Fruit fly (Drosophila melanogaster) whole organism, pupa: Measurements from ENCODE around the gene TotF.

Source experiments
- CG15710 ChIP-seq: fragments of 200-800 bp; sonication (Bioruptor generic); optimal IDR thresholded peaks from 2 replicates; lab custom pipeline; 2018; ENCODE audit warnings: missing biosample characterization, mild to moderate bottlenecking, missing genetic modification characterization, moderate library complexity
- CG17806 ChIP-seq: fragments of 200-800 bp; sonication (Bioruptor generic); optimal IDR thresholded peaks from 2 replicates; lab custom pipeline; 2018; ENCODE audit warnings: missing biosample characterization, mild to moderate bottlenecking, missing genetic modification characterization, moderate library complexity
- CG8159 ChIP-seq: fragments of 200-800 bp; sonication (Bioruptor generic); optimal IDR thresholded peaks from 3 replicates; lab custom pipeline; 2018; ENCODE audit warnings: missing biosample characterization, mild to moderate bottlenecking, missing genetic modification characterization, moderate library complexity
- fd96Ca ChIP-seq: fragments of 200-800 bp; sonication (Bioruptor generic); IDR thresholded peaks from 3 replicates; pipeline ENCODE4 v1.3.6; 2022; ENCODE audit warnings: missing biosample characterization, missing genetic modification characterization
- gl ChIP-seq: fragments of 200-800 bp; sonication (Bioruptor generic); optimal IDR thresholded peaks from 2 replicates; lab custom pipeline; 2018; ENCODE audit warnings: missing biosample characterization, mild to moderate bottlenecking, missing genetic modification characterization
- rn ChIP-seq: fragments of 200-800 bp; sonication (Bioruptor generic); IDR thresholded peaks from 2 replicates; pipeline ENCODE4 v1.3.6; 2022; ENCODE audit warnings: missing biosample characterization, missing genetic modification characterization

dm6 chr2L:19907784-19908183 is 4.4 kb downstream of the TotF start:
- no peak for TF ChIP-seq CG15710 (tag; lab: Kevin White, UChicago)
- no peak for TF ChIP-seq gl (tag; lab: Kevin White, UChicago)
- no peak for TF ChIP-seq CG8159
- TF ChIP-seq rn (GFP tag; lab: Robert Waterston, UW) = no peak
- no peak for TF ChIP-seq CG17806
- no peak for TF ChIP-seq fd96Ca (GFP tag; lab: Robert Waterston, UW)
